Worm (Caenorhabditis elegans): ENCODE measurements around the gene perm-4.

ce11 chrIV:1167352-1167751, 42.4 kb upstream of the perm-4 start:
- TF ChIP-seq him-1 (tag; optimal IDR thresholded peaks at IDR 0.05): no peak
- TF ChIP-seq dao-5 (tag; optimal IDR thresholded peaks at IDR 0.05): no peak
- TF ChIP-seq W03F9.2 (tag; optimal IDR thresholded peaks at IDR 0.05): no peak

All from whole organism, L4/young adult.